Worm (Caenorhabditis elegans): ENCODE results near the gene ugt-16.

DNA sequence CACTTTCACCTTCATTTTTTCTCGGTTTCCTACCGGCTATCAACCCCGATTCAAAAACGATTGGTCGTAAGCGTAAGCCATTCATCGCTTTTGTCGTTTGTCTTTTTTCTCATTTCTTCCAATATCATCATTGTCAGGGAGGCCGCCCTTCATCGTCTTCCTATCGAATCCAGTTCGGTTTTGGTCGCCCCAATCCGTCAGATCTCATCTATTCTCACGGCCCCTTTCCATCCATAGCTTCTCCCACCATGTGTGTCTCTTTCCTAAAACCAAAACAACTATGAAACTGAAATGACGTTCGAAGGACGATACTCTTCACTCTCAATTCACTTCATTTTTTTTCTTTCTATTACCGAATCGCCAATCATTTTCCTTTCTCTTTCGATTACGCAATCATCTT lies 51.0 kb downstream of the ugt-16 start:
- TF ChIP-seq tbx-9 (tag; optimal IDR thresholded peaks at IDR 0.05; ENCODE audit: borderline replicate concordance), result no peak
- no peak for TF ChIP-seq pha-4 (tag; optimal IDR thresholded peaks at IDR 0.05)
- no peak for TF ChIP-seq atf-7 (tag; optimal IDR thresholded peaks at IDR 0.05)
- TF ChIP-seq aptf-3 (GFP tag; IDR thresholded peaks at IDR 0.05), result no peak
- no peak for TF ChIP-seq snpc-4 (GFP tag; optimal IDR thresholded peaks at IDR 0.05)
- TF ChIP-seq snpc-4 (tag; optimal IDR thresholded peaks at IDR 0.05), result no peak
- TF ChIP-seq ztf-3 (GFP tag; optimal IDR thresholded peaks at IDR 0.05), result no peak
